Fruit fly (Drosophila melanogaster) whole organism, prepupa: ENCODE data around the gene CG45084.

ENCODE experiments used
- Blimp-1 ChIP-seq: fragments of 200-800 bp; sonication (Bioruptor generic); optimal IDR thresholded peaks from 3 replicates; lab custom pipeline; 2017; ENCODE audit warnings: missing biosample characterization, missing genetic modification characterization, mild to moderate bottlenecking, moderate library complexity, missing genetic modification reagents
- CG10669 ChIP-seq: fragments of 200-800 bp; sonication (Bioruptor generic); optimal IDR thresholded peaks from 3 replicates; lab custom pipeline; 2018; ENCODE audit warnings: missing biosample characterization, mild to moderate bottlenecking, missing genetic modification characterization, moderate library complexity
- CG11294 ChIP-seq: fragments of 200-800 bp; sonication (Bioruptor generic); IDR thresholded peaks from 2 replicates; pipeline ENCODE4 v1.3.6; 2022; ENCODE audit warnings: missing biosample characterization, missing genetic modification characterization
- CG32006 ChIP-seq: fragments of 200-800 bp; sonication (Bioruptor generic); optimal IDR thresholded peaks from 3 replicates; lab custom pipeline; 2017; ENCODE audit warnings: missing biosample characterization, mild to moderate bottlenecking, missing genetic modification characterization
- CG34406 ChIP-seq: fragments of 200-800 bp; sonication (Bioruptor generic); optimal IDR thresholded peaks from 3 replicates; lab custom pipeline; 2016; ENCODE audit warnings: missing biosample characterization, missing genetic modification characterization
- CG6276 ChIP-seq: fragments of 200-800 bp; sonication (Bioruptor generic); optimal IDR thresholded peaks from 2 replicates; lab custom pipeline; 2017; ENCODE audit warnings: missing biosample characterization, mild to moderate bottlenecking, missing genetic modification characterization
- CG6808 ChIP-seq: fragments of 200-800 bp; sonication (Bioruptor generic); optimal IDR thresholded peaks from 3 replicates; lab custom pipeline; 2017; ENCODE audit warnings: missing biosample characterization, missing genetic modification characterization, mild to moderate bottlenecking, moderate library complexity, missing genetic modification reagents
- CG8319 ChIP-seq: fragments of 200-800 bp; sonication (Bioruptor generic); optimal IDR thresholded peaks from 3 replicates; lab custom pipeline; 2016; ENCODE audit warnings: missing biosample characterization, missing genetic modification characterization
- Ets96B ChIP-seq: fragments of 200-800 bp; optimal IDR thresholded peaks from 2 replicates; lab custom pipeline; 2019; ENCODE audit warnings: missing biosample characterization, mild to moderate bottlenecking, missing genetic modification characterization, moderate library complexity
- Hr39 ChIP-seq: fragments of 200-800 bp; sonication (Bioruptor generic); optimal IDR thresholded peaks from 2 replicates; lab custom pipeline; 2016; ENCODE audit warnings: missing biosample characterization, missing genetic modification characterization
- Smox ChIP-seq: fragments of 200-800 bp; sonication (Bioruptor generic); optimal IDR thresholded peaks from 3 replicates; lab custom pipeline; 2016; ENCODE audit warnings: missing biosample characterization, missing genetic modification characterization
- Sox15 ChIP-seq: fragments of 200-800 bp; sonication (Bioruptor generic); optimal IDR thresholded peaks from 3 replicates; lab custom pipeline; 2016; ENCODE audit warnings: missing biosample characterization, missing genetic modification characterization
- achi ChIP-seq: fragments of 200-800 bp; sonication (Bioruptor generic); optimal IDR thresholded peaks from 3 replicates; lab custom pipeline; 2016; ENCODE audit warnings: missing biosample characterization, missing genetic modification characterization
- cyc ChIP-seq: fragments of 200-800 bp; sonication (Bioruptor generic); optimal IDR thresholded peaks from 3 replicates; lab custom pipeline; 2016; ENCODE audit warnings: missing biosample characterization, missing genetic modification characterization
- dac ChIP-seq: fragments of 200-800 bp; sonication (Bioruptor generic); optimal IDR thresholded peaks from 2 replicates; lab custom pipeline; 2017; ENCODE audit warnings: missing biosample characterization, mild to moderate bottlenecking, missing genetic modification characterization
- eg ChIP-seq: fragments of 200-800 bp; sonication (Bioruptor generic); IDR thresholded peaks from 3 replicates; pipeline ENCODE4 v1.3.6; 2022; ENCODE audit warnings: missing biosample characterization, missing genetic modification characterization
- net ChIP-seq: fragments of 200-800 bp; sonication (Bioruptor generic); optimal IDR thresholded peaks from 3 replicates; lab custom pipeline; 2016; ENCODE audit warnings: missing biosample characterization, missing genetic modification characterization
- pdm3 ChIP-seq: fragments of 200-800 bp; sonication (Bioruptor generic); optimal IDR thresholded peaks from 3 replicates; lab custom pipeline; 2016; ENCODE audit warnings: missing biosample characterization, missing genetic modification characterization
- spab ChIP-seq: fragments of 200-800 bp; sonication (Bioruptor generic); optimal IDR thresholded peaks from 2 replicates; lab custom pipeline; 2017; ENCODE audit warnings: missing biosample characterization, mild to moderate bottlenecking, missing genetic modification characterization, missing genetic modification reagents
- svp ChIP-seq: fragments of 200-800 bp; sonication (Bioruptor generic); peaks from one replicate; lab custom pipeline; 2016; ENCODE audit warnings: missing biosample characterization, missing genetic modification characterization
- vri ChIP-seq: fragments of 200-800 bp; sonication (Bioruptor generic); optimal IDR thresholded peaks from 3 replicates; lab custom pipeline; 2016; ENCODE audit warnings: missing biosample characterization, mild to moderate bottlenecking, missing genetic modification characterization

The CG45084 gene

dm6 chr2L:16026693-16027092 is 15.2 kb upstream of the CG45084 start:
- TF ChIP-seq CG10669 (GFP tag; lab: Kevin White, UChicago) (no peak), CG6276 (GFP tag; lab: Kevin White, UChicago) (no peak), CG32006 (GFP tag; lab: Kevin White, UChicago) (no peak)

DNA sequence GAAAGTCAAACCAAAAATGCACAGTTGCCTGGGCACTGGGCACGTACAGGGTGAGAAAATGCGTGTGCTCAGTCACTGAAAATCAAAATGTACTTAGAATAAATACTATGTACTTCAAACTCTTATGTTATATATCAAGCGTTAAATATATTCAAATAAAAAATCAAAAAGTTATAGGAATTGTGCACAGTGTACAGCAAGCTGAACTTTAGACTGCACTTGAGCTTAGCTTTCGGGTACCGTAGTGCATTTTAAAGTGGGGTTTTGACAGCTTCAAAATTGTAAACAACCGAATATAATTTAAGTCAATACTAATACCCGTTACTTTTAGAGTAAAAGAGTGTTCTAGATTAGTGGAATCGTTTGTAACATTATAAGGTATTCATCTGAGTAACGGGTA is 1.6 kb upstream of the CG45084 start:
- TF ChIP-seq spab (GFP tag; lab: Kevin White, UChicago) (no peak), Smox (no peak), eg (no peak), pdm3 (no peak), cyc (no peak), CG8319 (GFP tag; lab: Kevin White, UChicago) (no peak), CG34406 (no peak), Sox15 (GFP tag; lab: Kevin White, UChicago) (no peak), Hr39 (GFP tag; lab: Kevin White, UChicago) (peak; percentile 2)

dm6 chr2L:16042385-16043071 is 681 bp downstream of the CG45084 start:
- TF ChIP-seq svp (GFP tag; lab: Kevin White, UChicago): no peak
- TF ChIP-seq achi: no peak

- TF ChIP-seq vri (GFP tag; lab: Kevin White, UChicago) (no peak), svp (GFP tag; lab: Kevin White, UChicago) (peak; percentile 38), CG6808 (GFP tag; lab: Kevin White, UChicago) (no peak)
These were observed 7.8 kb downstream of the CG45084 start, which contains the start of gene beat-Ia for dm6 chr2L:16049647-16050046. Gene beat-Ia (plus strand): TSS chr2L:16049965.

- no peak for TF ChIP-seq net (GFP tag; lab: Kevin White, UChicago)
- no peak for TF ChIP-seq CG11294 (GFP tag; lab: Robert Waterston, UW)
- TF ChIP-seq Blimp-1 (GFP tag; lab: Kevin White, UChicago): no peak
- no peak for TF ChIP-seq Ets96B (tag; lab: Kevin White, UChicago)
- no peak for TF ChIP-seq dac (GFP tag; lab: Kevin White, UChicago)
- TF ChIP-seq, all 60 proteins: peak for 0
These were observed 52.9 kb downstream of the CG45084 start, which contains the start of gene CG4891 for dm6 chr2L:16094697-16095096. Gene CG4891 (plus strand): TSS chr2L:16094997.
